Worm (Caenorhabditis elegans): Measurements from ENCODE around the gene srb-6.

The srb-6 gene

ce11 chrII:10206425-10206824 lies 11.7 kb downstream of the srb-6 start, which contains the start of gene T01E8.1:
T01E8.1 (plus strand) TSS chrII:10206725.
- TF ChIP-seq zip-2 (tag; optimal IDR thresholded peaks at IDR 0.05) = no peak
- no peak for TF ChIP-seq snpc-4 (tag; optimal IDR thresholded peaks at IDR 0.05)
- no peak for TF ChIP-seq zag-1 (tag; optimal IDR thresholded peaks at IDR 0.05)
- TF ChIP-seq ces-1 (GFP tag; optimal IDR thresholded peaks at IDR 0.05) = no peak

DNA sequence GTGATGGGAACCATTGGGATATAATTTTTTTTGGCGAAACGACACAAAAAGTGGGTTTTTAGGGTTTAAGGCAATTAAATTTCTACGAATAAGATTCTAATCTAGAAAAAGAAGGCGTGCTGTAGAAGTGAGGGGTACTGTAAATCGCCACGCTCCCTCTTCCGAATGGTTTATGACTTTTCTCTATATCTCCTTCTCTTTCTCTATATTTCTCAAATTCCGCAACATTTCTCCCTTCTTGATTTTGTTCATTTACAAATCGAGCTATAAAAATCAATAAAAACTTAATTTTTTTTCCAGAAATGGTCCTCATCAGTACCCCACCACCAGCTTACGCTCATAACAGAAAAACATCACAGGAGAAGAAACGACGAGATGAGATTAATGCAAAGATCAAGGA lies 23.5 kb downstream of the srb-6 start, which contains the start of gene ref-1:
ref-1 (plus strand) TSS at position 301 of the 400 bp plus-strand sequence.
- TF ChIP-seq mxl-3 (GFP tag; optimal IDR thresholded peaks at IDR 0.05) = no peak
- TF ChIP-seq snpc-4 (tag; optimal IDR thresholded peaks at IDR 0.05) = no peak
- no peak for TF ChIP-seq nhr-11 (tag; optimal IDR thresholded peaks at IDR 0.05)
- TF ChIP-seq fkh-10 (GFP tag; optimal IDR thresholded peaks at IDR 0.05) = no peak
- no peak for TF ChIP-seq aha-1 (tag)
- no peak for TF ChIP-seq ces-1 (GFP tag; optimal IDR thresholded peaks at IDR 0.05)
- TF ChIP-seq fos-1 (tag; optimal IDR thresholded peaks at IDR 0.05) = no peak
- TF ChIP-seq jun-1 (tag; optimal IDR thresholded peaks at IDR 0.05) = no peak
- no peak for TF ChIP-seq vab-7 (GFP tag; IDR thresholded peaks at IDR 0.05)
- TF ChIP-seq egl-43 (GFP tag; IDR thresholded peaks at IDR 0.05) = no peak
- TF ChIP-seq nhr-10 (tag; optimal IDR thresholded peaks at IDR 0.05) = no peak
- TF ChIP-seq nhr-77 (tag; optimal IDR thresholded peaks at IDR 0.05) = no peak
- TF ChIP-seq lin-13 (GFP tag; optimal IDR thresholded peaks at IDR 0.05) = no peak
- TF ChIP-seq hif-1 (tag; optimal IDR thresholded peaks at IDR 0.05) = no peak
- no peak for TF ChIP-seq aly-2 (tag; optimal IDR thresholded peaks at IDR 0.05)
- TF ChIP-seq spr-3 (GFP tag; optimal IDR thresholded peaks at IDR 0.05) = no peak
- TF ChIP-seq D1046.2 (GFP tag; IDR thresholded peaks at IDR 0.05) = no peak
- TF ChIP-seq attf-4 (tag; optimal IDR thresholded peaks at IDR 0.05) = no peak

DNA sequence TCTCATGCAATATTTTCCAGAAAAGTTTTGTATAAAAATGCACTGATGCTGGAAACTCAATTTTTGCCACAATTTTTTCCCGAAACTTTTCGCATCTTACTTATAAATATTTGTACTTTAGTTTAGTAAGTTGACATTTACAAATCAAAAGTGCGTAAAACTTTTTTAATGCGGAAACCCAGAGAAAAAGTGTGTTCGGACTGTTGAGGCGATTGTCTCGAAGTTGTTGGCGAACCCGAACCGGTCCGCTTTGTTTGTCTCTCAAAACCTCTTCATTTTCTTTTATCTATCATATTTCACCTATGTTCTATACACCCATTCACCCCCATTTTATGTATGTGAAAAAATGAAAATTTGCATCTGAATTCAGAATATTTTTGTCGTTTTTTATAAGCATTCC lies 25.9 kb downstream of the srb-6 start:
- TF ChIP-seq nhr-28 (tag; optimal IDR thresholded peaks at IDR 0.05) (peak; percentile 21), pha-4 (GFP tag; IDR thresholded peaks at IDR 0.05) (no peak), pha-4 (tag; optimal IDR thresholded peaks at IDR 0.05) (no peak), duxl-1 (tag; optimal IDR thresholded peaks at IDR 0.05; ENCODE audit: poor library complexity) (no peak), Y5F2A.4 (GFP tag; optimal IDR thresholded peaks at IDR 0.05) (no peak), lin-15B (tag; optimal IDR thresholded peaks at IDR 0.05) (no peak), nhr-11 (tag; optimal IDR thresholded peaks at IDR 0.05) (no peak), hlh-11 (tag; optimal IDR thresholded peaks at IDR 0.05) (no peak), dmd-8 (GFP tag; IDR thresholded peaks at IDR 0.05) (no peak), attf-4 (tag; optimal IDR thresholded peaks at IDR 0.05) (no peak), daf-16 (GFP tag; optimal IDR thresholded peaks at IDR 0.05) (no peak), daf-16 (tag; optimal IDR thresholded peaks at IDR 0.05) (peak; percentile 26), F44E2.7 (GFP tag; IDR thresholded peaks at IDR 0.05) (no peak), unc-62 (GFP tag; optimal IDR thresholded peaks at IDR 0.05 in 1 of 2) (no peak), unc-62 (tag; optimal IDR thresholded peaks at IDR 0.05) (no peak), nhr-41 (GFP tag; IDR thresholded peaks at IDR 0.05) (no peak)

ce11 chrII:10221627-10222026 lies 26.9 kb downstream of the srb-6 start:
- TF ChIP-seq nhr-10 (tag; optimal IDR thresholded peaks at IDR 0.05) (no peak), lin-15B (tag; optimal IDR thresholded peaks at IDR 0.05) (no peak), ctbp-1 (GFP tag; IDR thresholded peaks at IDR 0.05) (no peak), dmd-6 (GFP tag; IDR thresholded peaks at IDR 0.05) (peak; percentile 69), egl-43 (GFP tag; IDR thresholded peaks at IDR 0.05) (no peak), ceh-32 (tag; optimal IDR thresholded peaks at IDR 0.05; ENCODE audit: poor library complexity) (no peak), mxl-3 (GFP tag; optimal IDR thresholded peaks at IDR 0.05) (no peak), ceh-62 (tag; optimal IDR thresholded peaks at IDR 0.05) (no peak), daf-12 (tag; optimal IDR thresholded peaks at IDR 0.05) (no peak), dpl-1 (GFP tag; optimal IDR thresholded peaks at IDR 0.05) (no peak), attf-4 (tag; optimal IDR thresholded peaks at IDR 0.05) (no peak), nhr-48 (tag; optimal IDR thresholded peaks at IDR 0.05) (no peak), ztf-7 (tag; optimal IDR thresholded peaks at IDR 0.05) (no peak), hlh-30 (tag; optimal IDR thresholded peaks at IDR 0.05; ENCODE audit: insufficient read depth) (peak; percentile 38), lin-38 (GFP tag; IDR thresholded peaks at IDR 0.05) (no peak), gei-8 (GFP tag; optimal IDR thresholded peaks at IDR 0.05) (no peak), dve-1 (tag; optimal IDR thresholded peaks at IDR 0.05; ENCODE audit: insufficient read depth) (peak; percentile 43), lin-29 (GFP tag; IDR thresholded peaks at IDR 0.05) (no peak), madf-9 (GFP tag; conservative IDR thresholded peaks at IDR 0.05) (no peak), saeg-2 (GFP tag; IDR thresholded peaks at IDR 0.05) (no peak)

Measured in whole organism, L4 larva.